Worm (Caenorhabditis elegans): ENCODE results near the gene serp-1.1.

- TF ChIP-seq pbrm-1 (GFP tag; IDR thresholded peaks at IDR 0.05) (0 out of 2 replicates have a peak, but pooled peaks have one; percentile 10), ztf-26 (tag; optimal IDR thresholded peaks at IDR 0.05) (no peak), hrde-1 (tag; optimal IDR thresholded peaks at IDR 0.05; ENCODE audit: borderline replicate concordance) (no peak), rcor-1 (GFP tag; IDR thresholded peaks at IDR 0.05) (no peak), tlf-1 (GFP tag; optimal IDR thresholded peaks at IDR 0.05) (no peak), nhr-80 (tag; optimal IDR thresholded peaks at IDR 0.05) (no peak), ztf-25 (GFP tag; IDR thresholded peaks at IDR 0.05) (no peak)
Observed at ce11 chrX:15860556-15861008, 19.2 kb downstream of the serp-1.1 start, which contains the start of gene F53H4.6.

Measured in whole organism, young adult.